Worm (Caenorhabditis elegans) whole organism, L3 larva: ENCODE results near the gene mab-10.

Experiments used
- R02D3.7 ChIP-seq: fragments of 150-350 bp; optimal IDR thresholded peaks from 2 replicates; lab custom pipeline; 2014; ENCODE audit warnings: missing biosample characterization, missing genetic modification characterization
- ZK546.5 ChIP-seq: sonication (generic microtip); optimal IDR thresholded peaks from 2 replicates; lab custom pipeline; 2017; ENCODE audit warnings: missing biosample characterization, missing genetic modification characterization
- ama-1 ChIP-seq: fragments of 150-350 bp; optimal IDR thresholded peaks from 2 replicates; lab custom pipeline; 2018
- ceh-16 ChIP-seq: sonication (generic microtip); optimal IDR thresholded peaks from 2 replicates; lab custom pipeline; 2017; ENCODE audit warnings: missing biosample characterization, missing genetic modification characterization
- ceh-82 ChIP-seq: fragments of 150-350 bp; optimal IDR thresholded peaks from 2 replicates; lab custom pipeline; 2014; ENCODE audit warnings: missing biosample characterization, missing genetic modification characterization
- ceh-9 ChIP-seq: sonication (generic microtip); optimal IDR thresholded peaks from 2 replicates; lab custom pipeline; 2018; ENCODE audit warnings: missing biosample characterization, missing genetic modification characterization
- egl-27 ChIP-seq: sonication (generic microtip); optimal IDR thresholded peaks from 4 replicates; lab custom pipeline; 2017; ENCODE audit warnings: missing biosample characterization, missing genetic modification reagents, missing genetic modification characterization
- egl-5 ChIP-seq: fragments of 150-350 bp; optimal IDR thresholded peaks from 2 replicates; lab custom pipeline; 2017; ENCODE audit warnings: missing biosample characterization, missing genetic modification reagents, missing genetic modification characterization, inconsistent platforms
- elt-1 ChIP-seq: fragments of 150-350 bp; optimal IDR thresholded peaks from 2 replicates; lab custom pipeline; 2014; ENCODE audit warnings: missing biosample characterization, missing genetic modification characterization
- elt-2 ChIP-seq: sonication (generic microtip); optimal IDR thresholded peaks from 2 replicates; lab custom pipeline; 2016; ENCODE audit warnings: missing genetic modification reagents, mild to moderate bottlenecking, missing genetic modification characterization, missing compliant biosample characterization
- elt-3 ChIP-seq, 3 experiments: fragments of 150-350 bp in 1 of 3; sonication (generic microtip) in 2 of 3; optimal IDR thresholded peaks; 2 replicates in 2 of 3; 4 replicates in 1 of 3; lab custom pipeline; 2014 to 2017; ENCODE audit warnings: missing biosample characterization in 3 of 3, missing genetic modification characterization in 3 of 3
- eor-1 ChIP-seq, 2 experiments: fragments of 150-350 bp; optimal IDR thresholded peaks; 2 replicates each; lab custom pipeline; 2014 to 2018; ENCODE audit warnings: missing biosample characterization in 2 of 2, missing genetic modification characterization in 2 of 2
- fkh-10 ChIP-seq: sonication (generic microtip); optimal IDR thresholded peaks from 2 replicates; lab custom pipeline; 2017; ENCODE audit warnings: missing biosample characterization, missing genetic modification reagents, missing genetic modification characterization
- fkh-2 ChIP-seq: fragments of 150-350 bp; optimal IDR thresholded peaks from 2 replicates; lab custom pipeline; 2014; ENCODE audit warnings: missing biosample characterization, missing genetic modification reagents, missing genetic modification characterization
- fos-1 ChIP-seq: fragments of 150-350 bp; optimal IDR thresholded peaks from 2 replicates; lab custom pipeline; 2014; ENCODE audit warnings: missing biosample characterization, missing genetic modification characterization
- hmg-11 ChIP-seq: sonication (generic microtip); optimal IDR thresholded peaks from 2 replicates; lab custom pipeline; 2016; ENCODE audit warnings: missing genetic modification characterization, missing compliant biosample characterization
- lin-15B ChIP-seq: fragments of 150-350 bp; optimal IDR thresholded peaks from 2 replicates; lab custom pipeline; 2014; ENCODE audit warnings: missing biosample characterization, missing genetic modification characterization
- lin-39 ChIP-seq: fragments of 150-350 bp; optimal IDR thresholded peaks from 2 replicates; lab custom pipeline; 2018; ENCODE audit warnings: missing biosample characterization, missing genetic modification reagents, missing genetic modification characterization
- lsy-12 ChIP-seq: sonication (generic microtip); optimal IDR thresholded peaks from 2 replicates; lab custom pipeline; 2016; ENCODE audit warnings: mild to moderate bottlenecking, missing genetic modification characterization, missing compliant biosample characterization
- nfya-1 ChIP-seq: sonication (generic microtip); optimal IDR thresholded peaks from 2 replicates; lab custom pipeline; 2017; ENCODE audit warnings: missing genetic modification characterization, mild to moderate bottlenecking, missing compliant biosample characterization, antibody characterized with exemption, moderate library complexity; ENCODE audit not compliant: insufficient read depth
- nhr-11 ChIP-seq: fragments of 150-350 bp; optimal IDR thresholded peaks from 2 replicates; lab custom pipeline; 2014; ENCODE audit warnings: missing biosample characterization, missing genetic modification characterization
- nhr-12 ChIP-seq: fragments of 150-350 bp; optimal IDR thresholded peaks from 2 replicates; lab custom pipeline; 2014; ENCODE audit warnings: missing biosample characterization, missing genetic modification characterization
- nhr-23 ChIP-seq: fragments of 150-350 bp; optimal IDR thresholded peaks from 2 replicates; lab custom pipeline; 2014; ENCODE audit warnings: missing biosample characterization, missing genetic modification reagents, missing genetic modification characterization
- nhr-237 ChIP-seq: fragments of 150-350 bp; optimal IDR thresholded peaks from 2 replicates; lab custom pipeline; 2014; ENCODE audit warnings: missing biosample characterization, missing genetic modification characterization
- nhr-25 ChIP-seq: sonication (generic microtip); optimal IDR thresholded peaks from 2 replicates; lab custom pipeline; 2017; ENCODE audit warnings: missing biosample characterization, missing genetic modification characterization
- pha-4 ChIP-seq: fragments of 150-350 bp; optimal IDR thresholded peaks from 2 replicates; lab custom pipeline; 2014; ENCODE audit warnings: missing biosample characterization, missing genetic modification reagents, missing genetic modification characterization
- snpc-4 ChIP-seq: fragments of 150-350 bp; optimal IDR thresholded peaks from 2 replicates; lab custom pipeline; 2014; ENCODE audit warnings: missing biosample characterization, missing genetic modification characterization
- unc-39 ChIP-seq: sonication (generic microtip); optimal IDR thresholded peaks from 4 replicates; lab custom pipeline; 2017; ENCODE audit warnings: missing biosample characterization, missing genetic modification characterization
- unc-62 ChIP-seq: fragments of 150-350 bp; sonication (generic microtip); optimal IDR thresholded peaks from 4 replicates; lab custom pipeline; 2014; ENCODE audit warnings: missing biosample characterization, missing genetic modification reagents, missing genetic modification characterization
- zag-1 ChIP-seq: fragments of 150-350 bp; optimal IDR thresholded peaks from 2 replicates; lab custom pipeline; 2014; ENCODE audit warnings: missing biosample characterization, missing genetic modification characterization
- ztf-11 ChIP-seq: fragments of 150-350 bp; optimal IDR thresholded peaks from 2 replicates; lab custom pipeline; 2014; ENCODE audit warnings: missing biosample characterization, missing genetic modification characterization

Gene mab-10

ce11 chrII:10578843-10579430 is 51.1 kb downstream of the mab-10 start, which contains the start of gene rpb-6:
Gene rpb-6, plus strand, starts transcription at chrII:10579380.
- TF ChIP-seq nhr-11 (tag; lab: Kevin White, UChicago) (no peak), elt-1 (tag; lab: Kevin White, UChicago) (no peak), R02D3.7 (tag; lab: Kevin White, UChicago) (peak; percentile 66), nhr-25 (tag; lab: Kevin White, UChicago) (peak; percentile 10), ZK546.5 (no peak), nhr-237 (tag; lab: Kevin White, UChicago) (no peak), fos-1 (tag; lab: Kevin White, UChicago) (no peak), nhr-23 (tag; lab: Kevin White, UChicago) (no peak), lin-15B (tag; lab: Kevin White, UChicago) (peak; percentile 39), eor-1 (tag; optimal IDR thresholded peaks at IDR 0.05; lab: Kevin White, UChicago) (no peak), ceh-9 (tag; lab: Kevin White, UChicago) (no peak), snpc-4 (tag; lab: Kevin White, UChicago) (no peak)

DNA sequence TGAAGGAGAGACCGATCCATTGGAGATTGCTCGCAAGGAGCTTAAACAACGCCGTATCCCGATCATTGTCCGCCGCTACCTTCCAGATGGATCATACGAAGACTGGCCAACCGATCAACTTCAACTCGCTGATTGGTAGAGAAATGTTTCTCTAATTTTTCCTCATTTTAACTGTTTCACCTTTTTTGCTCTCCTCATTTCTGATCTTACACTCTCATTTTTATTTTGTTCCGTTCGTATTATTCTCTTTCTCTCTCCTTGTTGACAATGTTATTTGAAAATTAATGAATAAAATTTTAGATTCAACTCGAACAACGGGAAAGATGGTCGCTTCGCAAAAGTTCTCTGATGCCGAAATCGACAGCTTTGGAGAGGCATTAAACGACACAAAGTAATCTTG is 51.8 kb downstream of the mab-10 start, which contains the start of gene dohh-1:
Gene dohh-1, plus strand, starts transcription at position 301 of the 400 bp plus-strand sequence.
- no peak for TF ChIP-seq egl-27
- TF ChIP-seq snpc-4 (tag; lab: Kevin White, UChicago): no peak
- TF ChIP-seq nhr-11 (tag; lab: Kevin White, UChicago): no peak
- no peak for TF ChIP-seq lin-39 (tag; lab: Kevin White, UChicago)
- no peak for TF ChIP-seq R02D3.7 (tag; lab: Kevin White, UChicago)
- no peak for TF ChIP-seq ama-1 (lab: Kevin White, UChicago)
- TF ChIP-seq unc-62 (GFP tag; lab: Kevin White, UChicago): no peak
- TF ChIP-seq ceh-16 (tag; lab: Kevin White, UChicago): no peak
- no peak for TF ChIP-seq lin-15B (tag; lab: Kevin White, UChicago)
- no peak for TF ChIP-seq fkh-10 (GFP tag; lab: Kevin White, UChicago)
- TF ChIP-seq nfya-1 (tag; lab: Kevin White, UChicago): no peak

DNA sequence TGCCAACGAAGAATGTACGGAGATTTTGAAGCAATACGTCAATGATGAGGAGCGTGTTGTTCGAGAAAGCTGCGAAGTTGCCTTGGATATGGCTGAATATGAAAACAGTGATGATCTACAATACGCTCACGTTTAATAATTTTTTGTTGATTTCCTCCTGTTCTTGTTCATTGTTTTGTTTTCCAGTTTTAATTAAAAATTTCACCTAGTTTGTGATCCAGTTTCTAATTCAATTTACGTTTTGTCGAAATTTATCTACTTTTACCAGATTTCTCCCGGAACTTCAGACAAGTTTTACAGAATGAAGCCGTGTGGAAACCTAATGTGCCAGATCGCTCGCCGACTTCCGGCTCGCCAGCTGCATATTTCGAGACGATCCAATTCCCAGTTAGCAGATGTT is 52.9 kb downstream of the mab-10 start, which contains the start of gene dap-3:
Gene dap-3, plus strand, starts transcription at position 301 of the 400 bp plus-strand sequence.
- no peak for TF ChIP-seq ZK546.5
- TF ChIP-seq unc-39 (tag; lab: Kevin White, UChicago): no peak
- TF ChIP-seq nhr-12 (tag; lab: Kevin White, UChicago): no peak
- TF ChIP-seq ceh-82 (tag; lab: Kevin White, UChicago): no peak
- no peak for TF ChIP-seq lsy-12 (tag; lab: Kevin White, UChicago)
- no peak for TF ChIP-seq elt-2 (tag; lab: Kevin White, UChicago)
- TF ChIP-seq elt-1 (tag; lab: Kevin White, UChicago): no peak
- TF ChIP-seq hmg-11 (tag; lab: Kevin White, UChicago): no peak
- no peak for TF ChIP-seq nhr-237 (tag; lab: Kevin White, UChicago)
- TF ChIP-seq fos-1 (tag; lab: Kevin White, UChicago): no peak
- TF ChIP-seq pha-4 (tag; lab: Kevin White, UChicago): no peak
- TF ChIP-seq snpc-4 (tag; lab: Kevin White, UChicago): no peak

- no peak for TF ChIP-seq ZK546.5
- no peak for TF ChIP-seq nhr-25 (tag; lab: Kevin White, UChicago)
- no peak for TF ChIP-seq nfya-1 (tag; lab: Kevin White, UChicago)
- TF ChIP-seq egl-5 (tag; lab: Kevin White, UChicago): no peak
- no peak for TF ChIP-seq elt-3 (tag; optimal IDR thresholded peaks at IDR 0.05; lab: Kevin White, UChicago)
- no peak for TF ChIP-seq fkh-2
- no peak for TF ChIP-seq ceh-82 (tag; lab: Kevin White, UChicago)
- no peak for TF ChIP-seq nhr-23 (tag; lab: Kevin White, UChicago)
- TF ChIP-seq zag-1 (tag; lab: Kevin White, UChicago): no peak
- no peak for TF ChIP-seq egl-27
- no peak for TF ChIP-seq ztf-11 (tag; lab: Kevin White, UChicago)
- no peak for TF ChIP-seq unc-62 (GFP tag; lab: Kevin White, UChicago)
- TF ChIP-seq snpc-4 (tag; lab: Kevin White, UChicago): no peak
Measured at ce11 chrII:10582318-10582717, 54.4 kb downstream of the mab-10 start, which contains the start of gene mrps-22. Gene mrps-22, plus strand, starts transcription at chrII:10582618.
